Worm (Caenorhabditis elegans) whole organism, L3 larva: ENCODE results near the gene W10C6.2.

Experiments used
- ama-1 ChIP-seq: fragments of 150-350 bp; optimal IDR thresholded peaks from 2 replicates; lab custom pipeline; 2018
- fos-1 ChIP-seq: fragments of 150-350 bp; optimal IDR thresholded peaks from 2 replicates; lab custom pipeline; 2014; ENCODE audit warnings: missing biosample characterization, missing genetic modification characterization
- lin-15B ChIP-seq: fragments of 150-350 bp; optimal IDR thresholded peaks from 2 replicates; lab custom pipeline; 2014; ENCODE audit warnings: missing biosample characterization, missing genetic modification characterization

- no peak for TF ChIP-seq ama-1 (lab: Kevin White, UChicago)
- TF ChIP-seq lin-15B (tag; lab: Kevin White, UChicago), result no peak
- no peak for TF ChIP-seq fos-1 (tag; lab: Kevin White, UChicago)
Observed at ce11 chrII:11072565-11072964, 49.1 kb downstream of the W10C6.2 start.
